Worm (Caenorhabditis elegans): Measurements from ENCODE around the gene M04B2.6.
A peak's percentile ranks its signal among the peaks of the same experiment; 100 is the strongest.

DNA sequence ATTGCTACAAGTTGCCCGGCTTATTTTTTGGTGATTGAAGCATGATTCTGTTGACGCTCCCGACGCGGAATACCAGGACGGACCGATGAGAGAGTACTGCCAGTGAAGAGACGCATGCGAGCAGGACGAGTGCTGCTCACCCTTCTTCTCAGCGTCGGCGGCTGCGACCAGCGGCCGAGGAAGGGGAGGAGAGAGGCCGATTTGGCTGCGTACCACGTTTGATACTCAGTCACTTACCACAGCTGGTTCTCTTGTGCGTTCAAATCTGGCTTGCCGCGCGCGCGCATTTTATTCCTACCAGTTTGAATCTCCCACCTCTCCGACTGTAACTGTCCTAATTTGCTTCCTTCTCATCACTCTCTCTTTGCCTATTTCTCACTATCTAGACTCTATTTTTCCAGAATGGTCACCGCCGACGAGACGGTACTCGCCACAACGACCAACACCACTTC, 13.7 kb upstream of the M04B2.6 start, which contains the start of gene mep-1:
- peak; percentile 50 for TF ChIP-seq him-1 (tag; optimal IDR thresholded peaks at IDR 0.05)
- TF ChIP-seq W03F9.2 (tag; optimal IDR thresholded peaks at IDR 0.05), result peak; percentile 24
